Worm (Caenorhabditis elegans) whole organism, late embryonic: Measurements from ENCODE around the gene K01A6.8.

ENCODE experiments used
- C08G9.2 ChIP-seq: sonication (generic microtip); optimal IDR thresholded peaks from 2 replicates; lab custom pipeline; 2016; ENCODE audit warnings: mild to moderate bottlenecking, missing genetic modification characterization, moderate library complexity, missing compliant biosample characterization
- T23F11.4 ChIP-seq: fragments of 200-800 bp; sonication (Bioruptor generic); optimal IDR thresholded peaks from 2 replicates; lab custom pipeline; 2018; ENCODE audit warnings: mild to moderate bottlenecking, missing genetic modification characterization, missing compliant biosample characterization
- Y22D7AL.16 ChIP-seq: sonication (generic microtip); optimal IDR thresholded peaks from 2 replicates; lab custom pipeline; 2016; ENCODE audit warnings: missing genetic modification characterization, missing compliant biosample characterization
- ceh-30 ChIP-seq: fragments of 150-350 bp; optimal IDR thresholded peaks from 2 replicates; lab custom pipeline; 2014; ENCODE audit warnings: missing biosample characterization, missing genetic modification characterization
- ceh-31 ChIP-seq: sonication (generic microtip); optimal IDR thresholded peaks from 2 replicates; lab custom pipeline; 2016; ENCODE audit warnings: missing genetic modification characterization, missing compliant biosample characterization
- ceh-34 ChIP-seq: sonication (generic microtip); optimal IDR thresholded peaks from 2 replicates; lab custom pipeline; 2016; ENCODE audit warnings: mild to moderate bottlenecking, missing genetic modification characterization, missing compliant biosample characterization
- ceh-6 ChIP-seq: fragments of 200-800 bp; sonication (Bioruptor generic); optimal IDR thresholded peaks from 2 replicates; lab custom pipeline; 2018; ENCODE audit warnings: mild to moderate bottlenecking, missing genetic modification characterization, missing compliant biosample characterization
- che-1 ChIP-seq: sonication (generic microtip); optimal IDR thresholded peaks from 2 replicates; lab custom pipeline; 2016; ENCODE audit warnings: mild to moderate bottlenecking, missing genetic modification characterization, missing compliant biosample characterization
- dve-1 ChIP-seq: sonication (generic microtip); optimal IDR thresholded peaks from 2 replicates; lab custom pipeline; 2017; ENCODE audit warnings: antibody characterized with exemption, mild to moderate bottlenecking, missing genetic modification characterization, missing compliant biosample characterization
- eyg-1 ChIP-seq: sonication (generic microtip); optimal IDR thresholded peaks from 2 replicates; lab custom pipeline; 2016; ENCODE audit warnings: missing genotype, missing genetic modification characterization, missing compliant biosample characterization
- fkh-10 ChIP-seq: fragments of 150-350 bp; optimal IDR thresholded peaks from 2 replicates; lab custom pipeline; 2014; ENCODE audit warnings: missing biosample characterization, missing genetic modification reagents, missing genetic modification characterization
- hlh-15 ChIP-seq: sonication (generic microtip); optimal IDR thresholded peaks from 2 replicates; lab custom pipeline; 2016; ENCODE audit warnings: missing genetic modification characterization, missing compliant biosample characterization
- hlh-6 ChIP-seq: sonication (generic microtip); optimal IDR thresholded peaks from 2 replicates; lab custom pipeline; 2016; ENCODE audit warnings: missing genotype, missing genetic modification characterization, missing compliant biosample characterization
- hlh-8 ChIP-seq: sonication (generic microtip); optimal IDR thresholded peaks from 2 replicates; lab custom pipeline; 2016; ENCODE audit warnings: missing genotype, missing genetic modification characterization, missing compliant biosample characterization
- lim-6 ChIP-seq: sonication (generic microtip); optimal IDR thresholded peaks from 2 replicates; lab custom pipeline; 2016; ENCODE audit warnings: missing genetic modification characterization, missing compliant biosample characterization
- nfya-1 ChIP-seq: sonication (generic microtip); optimal IDR thresholded peaks from 2 replicates; lab custom pipeline; 2017; ENCODE audit warnings: missing genetic modification characterization, mild to moderate bottlenecking, missing compliant biosample characterization, antibody characterized with exemption, moderate library complexity
- nhr-11 ChIP-seq: fragments of 150-350 bp; optimal IDR thresholded peaks from 2 replicates; lab custom pipeline; 2014; ENCODE audit warnings: missing biosample characterization, missing genetic modification characterization
- nhr-232 ChIP-seq: sonication (generic microtip); optimal IDR thresholded peaks from 2 replicates; lab custom pipeline; 2016; ENCODE audit warnings: missing genetic modification characterization, missing compliant biosample characterization
- pag-3 ChIP-seq: sonication (generic microtip); optimal IDR thresholded peaks from 2 replicates; lab custom pipeline; 2016; ENCODE audit warnings: missing compliant biosample characterization, missing genetic modification characterization, borderline replicate concordance
- pat-9 ChIP-seq: fragments of 200-800 bp; sonication (Bioruptor generic); optimal IDR thresholded peaks from 2 replicates; lab custom pipeline; 2018; ENCODE audit warnings: mild to moderate bottlenecking, missing genetic modification characterization, moderate library complexity, missing compliant biosample characterization
- pax-1 ChIP-seq: fragments of 150-350 bp; optimal IDR thresholded peaks from 2 replicates; lab custom pipeline; 2014; ENCODE audit warnings: missing biosample characterization, missing genetic modification characterization
- pha-2 ChIP-seq: sonication (generic microtip); optimal IDR thresholded peaks from 2 replicates; lab custom pipeline; 2017; ENCODE audit warnings: mild to moderate bottlenecking, missing genetic modification characterization, missing compliant biosample characterization
- pqm-1 ChIP-seq: sonication (generic microtip); optimal IDR thresholded peaks from 2 replicates; lab custom pipeline; 2016; ENCODE audit warnings: missing genetic modification characterization, missing compliant biosample characterization
- ref-2 ChIP-seq: sonication (generic microtip); optimal IDR thresholded peaks from 2 replicates; lab custom pipeline; 2016; ENCODE audit warnings: missing genetic modification characterization, missing compliant biosample characterization
- sox-4 ChIP-seq: sonication (generic microtip); optimal IDR thresholded peaks from 2 replicates; lab custom pipeline; 2017; ENCODE audit warnings: mild to moderate bottlenecking, missing genetic modification characterization, inconsistent platforms, missing compliant biosample characterization
- tbx-7 ChIP-seq: sonication (generic microtip); optimal IDR thresholded peaks from 2 replicates; lab custom pipeline; 2016; ENCODE audit warnings: missing genotype, missing genetic modification characterization, missing compliant biosample characterization
- unc-3 ChIP-seq, 2 experiments: fragments of 200-800 bp in 1 of 2; sonication (Bioruptor generic) in 1 of 2; sonication (generic microtip) in 1 of 2; conservative IDR thresholded peaks in 1 of 2; optimal IDR thresholded peaks in 1 of 2; 2 replicates each; pipeline versions ENCODE4 v1.3.6 to Lab custom; 2016 to 2022; ENCODE audit warnings: missing compliant biosample characterization in 2 of 2, missing genetic modification characterization in 2 of 2, missing genetic modification reagents in 1 of 2
- unc-42 ChIP-seq: sonication (generic microtip); optimal IDR thresholded peaks from 2 replicates; lab custom pipeline; 2016; ENCODE audit warnings: missing genotype, missing genetic modification characterization, missing compliant biosample characterization
- unc-55 ChIP-seq: sonication (generic microtip); optimal IDR thresholded peaks from 2 replicates; lab custom pipeline; 2017; ENCODE audit warnings: missing biosample characterization, missing genetic modification reagents, missing genetic modification characterization
- zip-5 ChIP-seq: sonication (generic microtip); optimal IDR thresholded peaks from 2 replicates; lab custom pipeline; 2016; ENCODE audit warnings: missing genetic modification characterization, missing compliant biosample characterization

The K01A6.8 gene

DNA sequence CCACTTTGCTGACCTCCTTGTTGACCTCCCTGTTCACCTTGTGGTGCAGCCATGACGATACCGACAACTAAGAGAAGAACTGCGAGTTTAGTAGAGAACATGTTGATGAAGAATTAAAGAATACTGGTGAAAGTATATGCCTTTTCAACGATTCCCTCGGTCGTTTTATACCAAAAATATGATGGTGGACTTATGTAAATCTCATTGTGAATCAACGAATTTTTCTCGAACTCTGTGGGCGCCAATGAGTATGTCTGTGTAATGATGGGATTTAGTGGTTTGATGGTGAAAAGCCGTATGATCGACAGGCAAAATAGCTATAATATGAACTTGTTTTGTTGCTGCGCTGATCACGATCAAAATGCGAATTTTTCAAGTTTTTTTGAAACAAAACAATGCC is at the start of gene K01A6.8:
K01A6.8 (minus strand) TSS at position 101 of the 400 bp plus-strand sequence.
- no peak for TF ChIP-seq fkh-10 (GFP tag; lab: Kevin White, UChicago)
- TF ChIP-seq pqm-1 (tag; lab: Kevin White, UChicago) = no peak
- TF ChIP-seq unc-3 (GFP tag; conservative IDR thresholded peaks at IDR 0.05; lab: Robert Waterston, UW) = no peak
- no peak for TF ChIP-seq unc-3 (tag; optimal IDR thresholded peaks at IDR 0.05; lab: Kevin White, UChicago)
- no peak for TF ChIP-seq C08G9.2
- no peak for TF ChIP-seq lim-6 (tag; lab: Kevin White, UChicago)
- TF ChIP-seq hlh-8 = no peak
- TF ChIP-seq ceh-31 = no peak
- TF ChIP-seq Y22D7AL.16 = no peak
- TF ChIP-seq ceh-6 = no peak
- TF ChIP-seq sox-4 = no peak
- TF ChIP-seq hlh-15 (tag; lab: Kevin White, UChicago) = no peak

DNA sequence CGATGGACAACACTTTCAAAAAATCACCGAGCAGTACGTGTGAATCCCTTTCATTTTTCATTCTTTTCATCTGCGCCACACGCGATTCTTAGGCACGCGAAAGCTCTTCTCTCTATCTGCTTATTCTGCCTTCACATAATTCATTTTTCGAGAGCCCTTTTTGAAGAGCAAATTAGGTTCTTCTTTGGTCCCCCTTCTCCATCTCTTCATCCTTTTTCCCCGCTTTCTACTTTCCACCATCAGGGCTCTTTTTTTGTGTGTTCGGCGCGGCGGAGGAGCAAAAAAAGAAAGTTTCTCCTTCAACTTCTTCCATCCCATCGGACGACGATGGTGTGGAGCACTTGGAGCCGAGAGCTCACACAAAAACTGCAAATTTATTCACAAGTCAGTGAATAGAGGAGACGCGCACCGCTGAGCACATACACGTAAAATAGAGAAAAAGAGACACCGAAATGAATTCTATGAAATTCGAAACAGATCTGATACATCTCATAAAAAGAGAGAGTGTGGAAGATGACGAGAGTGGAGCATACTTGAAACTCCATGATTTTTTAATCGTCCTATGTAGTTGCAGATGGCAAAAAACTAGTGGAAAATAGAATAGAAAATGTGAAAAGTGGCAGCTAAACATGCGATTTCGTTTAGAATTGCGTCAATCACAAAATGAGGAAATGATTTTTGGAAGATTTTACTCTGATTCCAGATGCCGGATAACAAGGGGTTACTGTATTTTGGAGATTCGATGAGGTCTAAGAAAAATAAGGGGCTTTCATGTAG is 48.1 kb upstream of the K01A6.8 start:
- TF ChIP-seq unc-42 (tag; lab: Kevin White, UChicago) (peak; percentile 93), ceh-31 (peak; percentile 44), pha-2 (tag; lab: Kevin White, UChicago) (no peak), ref-2 (tag; lab: Kevin White, UChicago) (peak; percentile 18)

DNA sequence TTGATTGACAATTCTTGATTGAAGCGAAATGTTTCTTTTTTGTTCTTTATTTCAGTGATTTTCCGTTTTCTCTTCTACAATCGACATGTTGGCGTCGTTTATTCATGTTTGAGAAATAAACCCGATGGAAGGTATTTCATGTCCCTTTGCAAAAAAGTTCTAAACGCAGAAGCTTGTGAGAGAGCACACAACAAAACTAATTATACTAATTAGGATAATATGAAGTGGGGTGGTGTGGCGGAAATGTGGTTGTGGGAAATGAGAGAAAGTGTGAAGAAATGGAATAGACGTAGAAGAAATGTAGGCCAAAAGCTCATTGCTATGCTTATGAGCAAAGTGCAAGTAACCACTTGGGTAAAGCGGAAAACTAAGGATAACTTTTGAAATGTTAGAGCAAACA is 45.7 kb upstream of the K01A6.8 start:
- TF ChIP-seq unc-42 (tag; lab: Kevin White, UChicago) (peak; percentile 89), pat-9 (no peak)

DNA sequence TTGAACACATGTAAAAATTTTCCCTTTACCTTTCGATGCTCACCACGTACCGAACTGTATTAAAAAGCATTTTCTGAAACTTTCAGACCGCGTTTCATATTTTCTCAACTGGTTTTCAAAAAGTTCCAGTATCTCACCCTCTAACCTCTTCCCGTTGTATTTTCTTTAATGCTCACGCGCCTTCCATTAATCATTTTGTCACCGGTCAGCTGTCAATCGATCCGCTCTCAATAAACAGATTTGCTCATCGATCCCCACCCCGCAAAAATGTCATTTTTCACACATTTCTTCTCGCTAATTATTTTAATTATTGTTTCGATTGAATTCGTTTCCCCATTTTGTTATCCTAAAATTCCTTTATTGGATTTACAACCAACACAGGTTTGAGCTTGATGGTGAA is 41.9 kb upstream of the K01A6.8 start, which contains the start of gene lpr-2:
lpr-2 (plus strand) TSS at position 189 of the 400 bp plus-strand sequence.
- TF ChIP-seq hlh-8 = no peak
- TF ChIP-seq unc-55 (GFP tag; lab: Kevin White, UChicago) = peak; percentile 75

DNA sequence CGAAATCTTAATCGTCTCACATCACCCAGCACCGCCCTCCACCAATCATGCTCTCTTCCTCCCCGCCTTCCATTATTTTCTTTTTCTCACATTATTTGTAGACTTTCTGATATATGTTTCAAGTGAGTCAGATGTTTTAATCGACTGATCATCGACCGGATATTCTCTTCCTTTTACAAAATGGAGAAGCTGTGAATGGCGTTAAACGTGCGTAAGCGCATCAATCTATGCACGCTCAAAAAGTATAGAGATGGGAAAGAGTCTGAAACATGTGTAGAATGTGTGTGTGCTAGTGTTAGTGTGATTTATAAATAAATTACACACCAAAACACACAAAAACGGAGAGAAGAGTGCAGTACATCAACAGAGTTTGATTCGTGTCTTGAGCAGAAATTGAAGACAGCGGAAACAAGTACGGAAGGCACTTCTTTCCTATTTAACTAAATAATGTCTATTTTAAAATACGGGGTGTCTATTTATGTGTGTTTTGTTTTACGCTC is 39.8 kb upstream of the K01A6.8 start:
- no peak for TF ChIP-seq dve-1 (tag; lab: Kevin White, UChicago)
- TF ChIP-seq ceh-30 (tag; lab: Kevin White, UChicago) = no peak
- TF ChIP-seq unc-42 (tag; lab: Kevin White, UChicago) = peak; percentile 19
- TF ChIP-seq, all 69 proteins: peak for 1

DNA sequence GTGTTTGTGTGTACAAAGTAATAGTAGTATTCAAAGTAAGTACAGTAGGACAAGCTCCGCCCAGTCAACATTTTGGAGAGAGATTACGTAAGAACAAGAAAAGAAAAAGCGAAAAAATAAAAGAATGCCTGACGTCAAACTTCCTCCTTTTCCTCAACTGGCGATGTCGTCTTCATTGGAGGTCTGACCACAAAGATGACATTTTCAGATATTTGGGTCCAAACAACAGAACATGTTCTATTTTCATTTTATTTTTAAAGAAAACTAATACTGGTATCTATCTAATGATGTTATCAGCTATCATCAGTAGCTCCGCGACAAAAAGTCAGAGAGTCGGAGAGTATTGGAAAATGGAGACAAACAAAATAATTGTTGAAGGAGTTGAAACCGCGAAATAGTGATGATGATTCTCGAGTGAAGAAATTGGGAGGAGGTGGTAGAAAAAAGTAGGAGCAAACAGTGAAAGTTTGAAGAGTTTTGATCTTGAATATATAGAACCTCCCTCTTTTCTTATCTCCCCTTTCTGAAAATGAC is 36.6 kb upstream of the K01A6.8 start, which contains the start of gene lips-5:
lips-5 (minus strand) TSS at position 51 of the 534 bp plus-strand sequence.
- TF ChIP-seq eyg-1 (tag; lab: Kevin White, UChicago) (no peak), hlh-8 (no peak), T23F11.4 (GFP tag; lab: Kevin White, UChicago) (no peak), ceh-34 (tag; lab: Kevin White, UChicago) (no peak), hlh-6 (no peak), zip-5 (tag; lab: Kevin White, UChicago) (no peak), nhr-11 (no peak), dve-1 (tag; lab: Kevin White, UChicago) (no peak), tbx-7 (tag; lab: Kevin White, UChicago) (no peak), nfya-1 (no peak), fkh-10 (GFP tag; lab: Kevin White, UChicago) (no peak), Y22D7AL.16 (no peak), nhr-232 (no peak), ref-2 (tag; lab: Kevin White, UChicago) (no peak), pax-1 (tag; lab: Kevin White, UChicago) (no peak), pag-3 (tag; lab: Kevin White, UChicago) (no peak), unc-55 (GFP tag; lab: Kevin White, UChicago) (no peak), che-1 (tag; lab: Kevin White, UChicago) (no peak)
